Worm (Caenorhabditis elegans): ENCODE results near the gene T28F3.11.

Gene T28F3.11

DNA sequence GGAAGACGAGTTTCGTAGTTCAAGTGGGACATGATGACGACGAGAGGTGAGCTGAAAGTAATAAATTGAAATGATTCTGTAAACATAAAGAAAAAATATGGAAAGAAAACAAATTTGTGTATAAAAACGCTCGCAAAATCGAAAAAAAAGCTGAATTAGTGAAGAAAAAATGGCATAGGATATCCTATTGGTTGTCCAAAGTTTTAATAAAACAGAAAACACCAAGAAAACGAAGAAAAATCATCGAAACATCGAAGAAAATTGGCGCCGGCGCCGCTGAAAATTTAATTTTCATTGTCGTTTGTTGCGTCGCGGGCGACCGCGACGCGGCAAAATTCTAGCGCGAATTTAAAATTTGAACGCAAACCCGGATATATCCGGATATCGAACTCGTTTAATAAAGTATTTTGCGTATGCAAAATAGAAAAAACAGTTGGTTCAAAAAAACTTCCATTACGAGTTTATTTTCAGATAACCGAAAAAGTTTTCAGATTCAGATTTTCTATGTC lies 17.8 kb downstream of the T28F3.11 start, which contains the start of gene gln-5:
gln-5 (minus strand) TSS at position 51 of the 509 bp plus-strand sequence.
- TF ChIP-seq tbx-11 (GFP tag; IDR thresholded peaks at IDR 0.05), result no peak
- no peak for TF ChIP-seq flt-1 (GFP tag; IDR thresholded peaks at IDR 0.05)
- no peak for TF ChIP-seq tra-4 (tag; optimal IDR thresholded peaks at IDR 0.05)
- no peak for TF ChIP-seq scrt-1 (GFP tag; IDR thresholded peaks at IDR 0.05)
- TF ChIP-seq pes-1 (GFP tag; IDR thresholded peaks at IDR 0.05), result no peak
- TF ChIP-seq ets-7 (tag; optimal IDR thresholded peaks at IDR 0.05), result no peak
- TF ChIP-seq aly-1 (tag; optimal IDR thresholded peaks at IDR 0.05), result no peak
- no peak for TF ChIP-seq hmbx-1 (tag; optimal IDR thresholded peaks at IDR 0.05)
- TF ChIP-seq hnd-1 (tag; optimal IDR thresholded peaks at IDR 0.05), result no peak
- TF ChIP-seq ceh-13 (GFP tag; optimal IDR thresholded peaks at IDR 0.05), result no peak

DNA sequence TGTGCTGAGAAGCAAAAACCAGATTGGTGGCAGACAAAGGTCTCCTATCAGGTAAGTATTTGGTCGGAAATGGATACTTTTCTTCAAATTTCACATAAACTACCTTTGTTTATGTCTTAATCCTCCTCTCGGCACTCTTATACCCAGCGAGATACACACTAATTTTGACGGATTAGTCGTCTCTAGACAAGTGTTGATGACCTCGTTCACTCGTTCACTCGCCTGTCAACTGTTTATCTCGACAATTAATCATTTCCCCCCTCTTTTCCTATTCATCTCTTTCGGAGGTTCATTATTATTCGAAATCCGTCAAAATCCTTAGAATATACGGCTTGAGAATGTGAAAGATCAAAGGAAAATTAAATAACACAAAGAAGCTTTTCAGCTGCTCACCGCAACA lies 21.8 kb downstream of the T28F3.11 start:
- TF ChIP-seq B0310.2 (tag; optimal IDR thresholded peaks at IDR 0.05) (no peak), ceh-36 (tag; optimal IDR thresholded peaks at IDR 0.05) (peak; percentile 20)

DNA sequence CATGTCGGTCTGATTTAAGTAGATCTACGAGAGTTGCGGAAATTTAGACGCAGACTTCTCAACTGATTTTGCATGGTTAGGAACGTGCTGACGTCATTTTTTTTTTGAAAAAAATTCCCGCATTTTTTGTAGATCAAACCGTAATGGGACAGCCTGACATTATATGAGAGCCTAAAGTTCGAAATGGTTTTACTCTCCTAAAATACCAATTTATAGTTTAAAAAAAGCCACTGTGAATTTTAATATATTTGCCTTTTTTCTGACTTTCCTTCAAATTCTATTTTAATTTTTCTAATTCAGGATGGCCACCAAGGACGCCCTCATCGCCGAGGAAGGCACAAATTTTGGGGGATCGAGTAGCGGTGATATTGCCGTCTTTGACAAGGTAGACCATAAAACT lies 22.4 kb downstream of the T28F3.11 start, which contains the start of gene atgp-1:
atgp-1 (plus strand) TSS at position 301 of the 400 bp plus-strand sequence.
- no peak for TF ChIP-seq tbx-11 (GFP tag; IDR thresholded peaks at IDR 0.05)

DNA sequence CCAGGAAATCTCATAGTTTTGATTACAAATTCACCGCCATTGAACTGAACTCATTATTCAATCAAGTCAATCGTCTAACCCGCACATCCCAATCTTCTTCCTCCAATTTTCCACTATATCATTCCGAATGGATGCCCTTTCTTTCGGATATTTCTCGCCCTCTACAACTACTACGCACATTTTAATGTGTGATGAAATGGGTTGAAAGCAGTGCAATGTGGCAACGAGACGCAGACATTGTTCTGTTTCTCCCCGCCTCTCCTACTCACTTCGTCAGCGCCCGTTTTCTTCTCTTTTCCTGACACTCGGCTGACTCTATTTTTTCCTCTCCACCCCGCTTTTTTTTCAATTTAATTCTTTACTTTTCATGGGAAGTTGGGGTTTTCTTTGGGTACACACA lies 22.9 kb downstream of the T28F3.11 start:
- TF ChIP-seq hmg-4 (GFP tag; optimal IDR thresholded peaks at IDR 0.05) (peak; percentile 49), scrt-1 (GFP tag; IDR thresholded peaks at IDR 0.05) (no peak), sea-1 (GFP tag; conservative IDR thresholded peaks at IDR 0.05) (no peak), F13C5.2 (tag; optimal IDR thresholded peaks at IDR 0.05) (peak; percentile 12)

DNA sequence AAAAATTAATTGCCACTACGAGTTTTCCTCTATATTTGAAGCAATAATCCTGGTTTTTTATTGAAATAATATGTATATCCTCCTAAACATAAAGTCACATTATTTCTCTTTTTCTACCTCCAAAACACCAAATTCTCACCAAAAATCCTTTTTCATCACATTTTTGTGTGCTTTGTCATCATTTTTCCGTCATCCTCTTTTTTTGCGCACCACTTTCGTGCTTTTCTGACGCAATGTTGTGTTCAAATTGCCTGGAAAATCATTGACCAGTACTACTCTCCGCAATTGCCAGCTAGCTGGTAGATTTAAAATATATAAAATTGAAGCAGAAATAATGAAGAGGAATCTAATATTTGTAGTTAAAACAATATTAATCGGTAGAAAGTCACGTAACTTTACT lies 23.4 kb downstream of the T28F3.11 start:
- no peak for TF ChIP-seq tra-4 (tag; optimal IDR thresholded peaks at IDR 0.05)
- TF ChIP-seq hmg-4 (GFP tag; optimal IDR thresholded peaks at IDR 0.05), result no peak
- no peak for TF ChIP-seq sea-1 (GFP tag; conservative IDR thresholded peaks at IDR 0.05)
- no peak for TF ChIP-seq flt-1 (GFP tag; IDR thresholded peaks at IDR 0.05)
- no peak for TF ChIP-seq tbx-37 (GFP tag; conservative IDR thresholded peaks at IDR 0.05)
- no peak for TF ChIP-seq pes-1 (GFP tag; IDR thresholded peaks at IDR 0.05)
- no peak for TF ChIP-seq ets-7 (tag; optimal IDR thresholded peaks at IDR 0.05)
- TF ChIP-seq hmbx-1 (tag; optimal IDR thresholded peaks at IDR 0.05), result no peak
- no peak for TF ChIP-seq scrt-1 (GFP tag; IDR thresholded peaks at IDR 0.05)
- no peak for TF ChIP-seq aly-1 (tag; optimal IDR thresholded peaks at IDR 0.05)

DNA sequence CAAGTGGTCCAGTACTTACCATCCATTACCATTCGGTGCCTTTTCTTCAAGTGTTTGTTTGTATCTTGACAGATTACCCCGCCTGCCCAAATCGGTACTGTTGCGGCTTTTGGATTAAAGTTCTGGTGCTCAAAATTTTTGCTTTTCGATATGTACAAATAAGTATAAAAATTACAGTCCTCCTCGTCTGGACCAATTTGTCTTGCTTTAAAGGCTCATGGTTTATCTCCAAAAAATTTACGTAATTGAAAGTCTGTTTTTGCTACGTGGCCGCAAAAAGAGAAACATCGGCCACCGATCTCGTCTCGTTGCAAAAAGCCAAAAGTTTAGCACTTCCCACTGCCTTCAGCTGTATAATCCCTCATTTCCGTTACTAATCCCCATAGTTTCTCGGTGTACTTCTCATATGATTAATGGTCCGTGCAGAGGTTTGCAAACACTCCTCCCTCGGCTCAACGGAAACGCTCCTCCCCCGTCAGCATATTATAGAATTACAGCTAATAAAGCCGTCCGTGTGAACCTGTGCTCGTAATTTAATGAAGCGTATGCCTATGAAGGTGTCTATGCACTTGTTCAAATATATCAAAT lies 24.1 kb downstream of the T28F3.11 start:
- TF ChIP-seq hmg-4 (GFP tag; optimal IDR thresholded peaks at IDR 0.05), result no peak
- no peak for TF ChIP-seq ets-7 (tag; optimal IDR thresholded peaks at IDR 0.05)
- no peak for TF ChIP-seq ceh-13 (GFP tag; optimal IDR thresholded peaks at IDR 0.05)
- no peak for TF ChIP-seq sea-1 (GFP tag; conservative IDR thresholded peaks at IDR 0.05)
- TF ChIP-seq aly-1 (tag; optimal IDR thresholded peaks at IDR 0.05), result no peak
- TF ChIP-seq B0310.2 (tag; optimal IDR thresholded peaks at IDR 0.05), result no peak
- TF ChIP-seq hnd-1 (tag; optimal IDR thresholded peaks at IDR 0.05), result no peak
- no peak for TF ChIP-seq scrt-1 (GFP tag; IDR thresholded peaks at IDR 0.05)
- peak; percentile 49 for TF ChIP-seq ceh-36 (tag; optimal IDR thresholded peaks at IDR 0.05)

DNA sequence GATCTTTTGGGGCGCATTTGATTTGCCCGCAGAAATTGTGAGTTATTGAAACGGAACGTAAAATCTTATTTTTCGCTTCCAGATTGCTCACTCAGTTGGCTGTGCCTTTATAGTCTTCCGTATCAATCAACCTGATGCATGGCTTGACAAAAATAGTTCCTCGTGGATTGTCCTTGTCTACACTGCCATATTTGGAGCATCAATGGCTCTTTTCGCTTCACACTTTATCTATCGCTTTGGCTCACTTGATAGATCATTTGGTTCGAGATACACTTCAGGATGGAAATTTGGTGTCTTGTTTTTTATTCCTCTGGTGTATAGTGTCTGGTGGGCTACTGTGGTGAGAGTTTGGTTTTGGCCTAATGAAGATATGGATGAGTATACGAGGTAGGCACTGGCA lies 25.8 kb downstream of the T28F3.11 start:
- TF ChIP-seq sea-1 (GFP tag; conservative IDR thresholded peaks at IDR 0.05), result no peak
- TF ChIP-seq ets-7 (tag; optimal IDR thresholded peaks at IDR 0.05), result no peak
- TF ChIP-seq pes-1 (GFP tag; IDR thresholded peaks at IDR 0.05), result no peak
- TF ChIP-seq scrt-1 (GFP tag; IDR thresholded peaks at IDR 0.05), result no peak
- TF ChIP-seq hmg-4 (GFP tag; optimal IDR thresholded peaks at IDR 0.05), result no peak
- TF ChIP-seq flt-1 (GFP tag; IDR thresholded peaks at IDR 0.05), result no peak
- no peak for TF ChIP-seq ceh-13 (GFP tag; optimal IDR thresholded peaks at IDR 0.05)
- no peak for TF ChIP-seq B0310.2 (tag; optimal IDR thresholded peaks at IDR 0.05)
- no peak for TF ChIP-seq tra-4 (tag; optimal IDR thresholded peaks at IDR 0.05)
- TF ChIP-seq tbx-11 (GFP tag; IDR thresholded peaks at IDR 0.05), result no peak
- no peak for TF ChIP-seq hmbx-1 (tag; optimal IDR thresholded peaks at IDR 0.05)
- TF ChIP-seq aly-1 (tag; optimal IDR thresholded peaks at IDR 0.05), result no peak

DNA sequence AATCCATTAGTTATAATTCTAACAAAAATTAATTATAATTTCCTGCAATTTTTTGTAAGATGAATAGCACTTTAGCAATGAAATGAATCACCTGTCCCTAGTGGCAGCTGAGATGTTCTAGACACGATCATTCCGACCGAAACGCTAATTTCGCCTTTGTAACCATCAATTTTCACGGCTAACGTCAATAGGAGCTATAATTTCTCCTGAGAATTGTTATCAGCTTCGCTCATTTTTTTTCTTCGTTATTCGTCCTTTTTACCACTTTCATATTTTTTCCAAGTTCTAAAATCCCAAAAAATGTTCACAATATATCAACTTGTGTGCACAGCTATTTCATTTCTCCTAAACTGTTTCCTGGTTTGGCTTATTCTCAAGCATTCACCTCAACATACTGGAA lies 26.2 kb downstream of the T28F3.11 start, which contains the start of gene str-187:
str-187 (plus strand) TSS at position 301 of the 400 bp plus-strand sequence.
- TF ChIP-seq flt-1 (GFP tag; IDR thresholded peaks at IDR 0.05), result no peak
- TF ChIP-seq tbx-11 (GFP tag; IDR thresholded peaks at IDR 0.05), result no peak
- TF ChIP-seq sea-1 (GFP tag; conservative IDR thresholded peaks at IDR 0.05), result no peak
- TF ChIP-seq aly-1 (tag; optimal IDR thresholded peaks at IDR 0.05), result no peak
- TF ChIP-seq F13C5.2 (tag; optimal IDR thresholded peaks at IDR 0.05), result no peak
- TF ChIP-seq ets-7 (tag; optimal IDR thresholded peaks at IDR 0.05), result no peak
- TF ChIP-seq scrt-1 (GFP tag; IDR thresholded peaks at IDR 0.05), result no peak
- TF ChIP-seq hmg-4 (GFP tag; optimal IDR thresholded peaks at IDR 0.05), result no peak

DNA sequence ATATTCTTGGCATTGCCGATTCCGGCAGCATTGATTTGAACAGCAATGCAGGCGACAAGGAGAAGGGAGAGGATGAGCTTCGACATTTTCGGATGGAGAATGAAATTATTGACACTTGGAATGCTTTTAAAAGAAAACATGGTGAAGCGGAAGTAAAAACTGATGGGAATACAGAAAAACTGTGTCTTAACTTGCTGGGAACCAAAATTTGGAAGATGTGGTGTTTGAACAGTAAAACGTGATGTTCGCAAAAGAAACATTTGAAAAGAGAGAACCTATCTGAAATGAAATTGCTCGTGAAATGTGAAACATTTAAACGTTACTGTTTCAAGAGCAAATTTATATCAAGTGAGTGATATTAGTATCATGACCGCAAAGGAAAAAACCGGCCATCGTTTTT lies 26.8 kb downstream of the T28F3.11 start, which contains the start of gene F26D10.13:
F26D10.13 (minus strand) TSS at position 101 of the 400 bp plus-strand sequence.
- TF ChIP-seq ets-7 (tag; optimal IDR thresholded peaks at IDR 0.05) (no peak), F13C5.2 (tag; optimal IDR thresholded peaks at IDR 0.05) (no peak), tbx-37 (GFP tag; conservative IDR thresholded peaks at IDR 0.05) (no peak), aly-1 (tag; optimal IDR thresholded peaks at IDR 0.05) (no peak), scrt-1 (GFP tag; IDR thresholded peaks at IDR 0.05) (no peak), hmg-4 (GFP tag; optimal IDR thresholded peaks at IDR 0.05) (no peak), sea-1 (GFP tag; conservative IDR thresholded peaks at IDR 0.05) (no peak), pes-1 (GFP tag; IDR thresholded peaks at IDR 0.05) (no peak), ceh-36 (tag; optimal IDR thresholded peaks at IDR 0.05) (no peak), flt-1 (GFP tag; IDR thresholded peaks at IDR 0.05) (no peak), ama-1 (optimal IDR thresholded peaks at IDR 0.05) (no peak), hmbx-1 (tag; optimal IDR thresholded peaks at IDR 0.05) (no peak), hnd-1 (tag; optimal IDR thresholded peaks at IDR 0.05) (no peak), tra-4 (tag; optimal IDR thresholded peaks at IDR 0.05) (no peak), tbx-11 (GFP tag; IDR thresholded peaks at IDR 0.05) (no peak), ceh-13 (GFP tag; optimal IDR thresholded peaks at IDR 0.05) (no peak), B0310.2 (tag; optimal IDR thresholded peaks at IDR 0.05) (no peak)
